Fruit fly (Drosophila melanogaster): ENCODE measurements around the gene spn-A.

The spn-A gene

dm6 chr3R:30099341-30099871 is 43.6 kb upstream of the spn-A start (continued):
- TF ChIP-seq CG16813 (GFP tag; IDR thresholded peaks at IDR 0.05; ENCODE audit: partially characterized antibody) = no peak
- TF ChIP-seq maf-S (GFP tag; optimal IDR thresholded peaks at IDR 0.05) = no peak
- TF ChIP-seq CG34376 (GFP tag; optimal IDR thresholded peaks at IDR 0.05) = peak; percentile 59
- TF ChIP-seq ewg (GFP tag; optimal IDR thresholded peaks at IDR 0.05) = no peak
- no peak for TF ChIP-seq NK7.1 (GFP tag; optimal IDR thresholded peaks at IDR 0.05)
- TF ChIP-seq cas (GFP tag; IDR thresholded peaks at IDR 0.05) = no peak
- no peak for TF ChIP-seq wdn (GFP tag; IDR thresholded peaks at IDR 0.05)
- peak; percentile 99 for TF ChIP-seq z (GFP tag; IDR thresholded peaks at IDR 0.05)
- no peak for TF ChIP-seq Nf-YA (GFP tag; IDR thresholded peaks at IDR 0.05)
- peak; percentile 60 for TF ChIP-seq hbn (GFP tag; IDR thresholded peaks at IDR 0.05; ENCODE audit: partially characterized antibody)
- TF ChIP-seq Med (GFP tag) = peak; percentile 58
- TF ChIP-seq Ssrp (tag; optimal IDR thresholded peaks at IDR 0.05) = no peak
- no peak for TF ChIP-seq CG15269 (tag; optimal IDR thresholded peaks at IDR 0.05)
- TF ChIP-seq CG17612 (GFP tag; IDR thresholded peaks at IDR 0.05) = no peak
- no peak for TF ChIP-seq sisA (GFP tag; IDR thresholded peaks at IDR 0.05)
- no peak for TF ChIP-seq Fer1 (GFP tag; optimal IDR thresholded peaks at IDR 0.05)
- TF ChIP-seq knrl (GFP tag; IDR thresholded peaks at IDR 0.05; ENCODE audit: partially characterized antibody) = no peak
- TF ChIP-seq CG12659 (GFP tag; optimal IDR thresholded peaks at IDR 0.05) = no peak
- TF ChIP-seq CG11560 (tag; IDR thresholded peaks at IDR 0.05) = no peak
- TF ChIP-seq ttk (GFP tag; IDR thresholded peaks at IDR 0.05) = no peak
- peak; percentile 42; the same call in 1 of the 3 replicates for TF ChIP-seq Opbp (GFP tag; IDR thresholded peaks at IDR 0.05; ENCODE audit: partially characterized antibody)
- TF ChIP-seq YL-1 (GFP tag; optimal IDR thresholded peaks at IDR 0.05) = no peak
- no peak for TF ChIP-seq fu2 (GFP tag; optimal IDR thresholded peaks at IDR 0.05)
- TF ChIP-seq sna (GFP tag; IDR thresholded peaks at IDR 0.05; ENCODE audit: partially characterized antibody) = peak; percentile 72
- TF ChIP-seq CG9932 (GFP tag; IDR thresholded peaks at IDR 0.05) = no peak
- no peak for TF ChIP-seq nau (GFP tag; optimal IDR thresholded peaks at IDR 0.05)
- no peak for TF ChIP-seq tap (tag; optimal IDR thresholded peaks at IDR 0.05)
- no peak for TF ChIP-seq CG15696 (tag; optimal IDR thresholded peaks at IDR 0.05)
- no peak for TF ChIP-seq Ptx1 (GFP tag; IDR thresholded peaks at IDR 0.05)
- TF ChIP-seq CG11093 (GFP tag; IDR thresholded peaks at IDR 0.05) = no peak
- TF ChIP-seq Sox100B (GFP tag; optimal IDR thresholded peaks at IDR 0.05) = no peak
- no peak for TF ChIP-seq pum (GFP tag; optimal IDR thresholded peaks at IDR 0.05)
- TF ChIP-seq CG6683 (GFP tag; optimal IDR thresholded peaks at IDR 0.05) = no peak
- TF ChIP-seq Lim3 (GFP tag; IDR thresholded peaks at IDR 0.05) = no peak
- no peak for TF ChIP-seq dimm (GFP tag; IDR thresholded peaks at IDR 0.05)
- TF ChIP-seq lmd (GFP tag; IDR thresholded peaks at IDR 0.05) = no peak
- TF ChIP-seq ftz-f1 (GFP tag; optimal IDR thresholded peaks at IDR 0.05) = no peak
- TF ChIP-seq nerfin-1 (tag; optimal IDR thresholded peaks at IDR 0.05) = no peak
- TF ChIP-seq dm (GFP tag; optimal IDR thresholded peaks at IDR 0.05) = no peak
- no peak for TF ChIP-seq CG30020 (tag; optimal IDR thresholded peaks at IDR 0.05)
- TF ChIP-seq Antp (GFP tag; optimal IDR thresholded peaks at IDR 0.05) = no peak
- TF ChIP-seq CG8290 (GFP tag; optimal IDR thresholded peaks at IDR 0.05) = no peak
- no peak for TF ChIP-seq CG8290 (tag; optimal IDR thresholded peaks at IDR 0.05)
- TF ChIP-seq insv (GFP tag; optimal IDR thresholded peaks at IDR 0.05) = no peak
- no peak for TF ChIP-seq fd102C (GFP tag; optimal IDR thresholded peaks at IDR 0.05)
- peak; percentile 63 for TF ChIP-seq unc-4 (GFP tag; IDR thresholded peaks at IDR 0.05; ENCODE audit: partially characterized antibody)
- 0 out of 3 replicates have a peak, but pooled peaks have one; percentile 24 for TF ChIP-seq CG14860 (GFP tag; IDR thresholded peaks at IDR 0.05; ENCODE audit: partially characterized antibody)
- no peak for TF ChIP-seq Dref (GFP tag; IDR thresholded peaks at IDR 0.05)
- no peak for TF ChIP-seq CG17328 (GFP tag; IDR thresholded peaks at IDR 0.05)
- no peak for TF ChIP-seq CG5180 (GFP tag; optimal IDR thresholded peaks at IDR 0.05)
- no peak for TF ChIP-seq CG14710 (tag; optimal IDR thresholded peaks at IDR 0.05)
